Fruit fly (Drosophila melanogaster) whole organism, wandering third instar larva: Measurements from ENCODE around the gene Taf6.

Experiments
- CG32264 ChIP-seq: fragments of 200-800 bp; sonication (Bioruptor generic); optimal IDR thresholded peaks from 2 replicates; lab custom pipeline; 2016; ENCODE audit warnings: missing biosample characterization, missing genetic modification characterization
- CrebA ChIP-seq: fragments of 200-800 bp; sonication (Bioruptor generic); optimal IDR thresholded peaks from 2 replicates; lab custom pipeline; 2016; ENCODE audit warnings: missing biosample characterization, mild to moderate bottlenecking, missing genetic modification characterization, borderline replicate concordance
- Dfd ChIP-seq: fragments of >200 bp; optimal IDR thresholded peaks from 2 replicates; lab custom pipeline; 2017; ENCODE audit warnings: missing biosample characterization, missing genetic modification characterization
- Dif ChIP-seq: fragments of 200-275, 200-300 bp; sonication (Bioruptor generic); optimal IDR thresholded peaks from 2 replicates; lab custom pipeline; 2018; ENCODE audit warnings: missing biosample characterization, missing genetic modification characterization; ENCODE audit not compliant: partially characterized antibody
- GATAd ChIP-seq: sonication (Bioruptor generic); optimal IDR thresholded peaks from 2 replicates; lab custom pipeline; 2016; ENCODE audit warnings: missing biosample characterization, missing genetic modification characterization
- HLH106 ChIP-seq: fragments of 200-800 bp; optimal IDR thresholded peaks from 3 replicates; lab custom pipeline; 2019; ENCODE audit warnings: missing biosample characterization, mild to moderate bottlenecking, missing genetic modification characterization, moderate library complexity
- Jra ChIP-seq: sonication (Bioruptor generic); optimal IDR thresholded peaks from 2 replicates; lab custom pipeline; 2016; ENCODE audit warnings: missing biosample characterization, missing genetic modification characterization
- Myc ChIP-seq: fragments of >200 bp; optimal IDR thresholded peaks from 2 replicates; lab custom pipeline; 2017
- N ChIP-seq: fragments of >200 bp; optimal IDR thresholded peaks from 2 replicates; lab custom pipeline; 2018; ENCODE audit warnings: missing biosample characterization, missing external identifiers, missing genetic modification characterization
- OdsH ChIP-seq: fragments of 200-800 bp; sonication (Bioruptor generic); optimal IDR thresholded peaks from 2 replicates; lab custom pipeline; 2016; ENCODE audit warnings: missing biosample characterization, mild to moderate bottlenecking, missing genetic modification characterization
- Rel ChIP-seq, 2 experiments: fragments of 200-800 bp; sonication (Bioruptor generic) in 1 of 2; optimal IDR thresholded peaks; 2 replicates in 1 of 2; 3 replicates in 1 of 2; lab custom pipeline; 2016 to 2019; ENCODE audit warnings: mild to moderate bottlenecking in 2 of 2, missing biosample characterization in 2 of 2, missing genetic modification characterization in 2 of 2, moderate library complexity in 1 of 2
- Sp1 ChIP-seq: fragments of 200-800 bp; sonication (Bioruptor generic); optimal IDR thresholded peaks from 3 replicates; lab custom pipeline; 2019; ENCODE audit warnings: missing biosample characterization, mild to moderate bottlenecking, missing genetic modification characterization, moderate library complexity
- Vsx2 ChIP-seq: fragments of 200-300, 225-300 bp; sonication (Bioruptor generic); optimal IDR thresholded peaks from 2 replicates; lab custom pipeline; 2018; ENCODE audit warnings: missing biosample characterization, missing genetic modification characterization; ENCODE audit not compliant: partially characterized antibody
- br ChIP-seq: fragments of 200-800 bp; sonication (Bioruptor generic); optimal IDR thresholded peaks from 2 replicates; lab custom pipeline; 2016; ENCODE audit warnings: missing biosample characterization, missing genetic modification characterization
- brk ChIP-seq: fragments of 200-800 bp; sonication (Bioruptor generic); optimal IDR thresholded peaks from 2 replicates; lab custom pipeline; 2016; ENCODE audit warnings: missing biosample characterization, mild to moderate bottlenecking, missing genetic modification characterization
- dl ChIP-seq, 2 experiments: fragments of 175-275, 200-275 bp in 1 of 2; fragments of 200-275 bp in 1 of 2; sonication (Bioruptor generic); optimal IDR thresholded peaks; lab custom pipeline; 2018; ENCODE audit warnings: mild to moderate bottlenecking in 2 of 2, missing biosample characterization in 2 of 2, missing genetic modification characterization in 2 of 2, moderate library complexity in 2 of 2; ENCODE audit not compliant: partially characterized antibody in 2 of 2, insufficient read depth in 1 of 2
- dmrt93B ChIP-seq: fragments of 200-800 bp; sonication (Bioruptor generic); optimal IDR thresholded peaks from 2 replicates; lab custom pipeline; 2018; ENCODE audit warnings: missing biosample characterization, mild to moderate bottlenecking, missing genetic modification characterization
- ey ChIP-seq: fragments of 200-800 bp; sonication (Bioruptor generic); optimal IDR thresholded peaks from 2 replicates; lab custom pipeline; 2016; ENCODE audit warnings: missing biosample characterization, missing genetic modification characterization
- foxo ChIP-seq, 2 experiments: fragments of 200-800 bp; sonication (Bioruptor generic); optimal IDR thresholded peaks; 2 replicates in 1 of 2; 3 replicates in 1 of 2; lab custom pipeline; 2016 to 2017; ENCODE audit warnings: missing biosample characterization in 2 of 2, missing genetic modification characterization in 2 of 2
- fru ChIP-seq: fragments of 200-800 bp; sonication (Bioruptor generic); optimal IDR thresholded peaks from 3 replicates; lab custom pipeline; 2016; ENCODE audit warnings: missing biosample characterization, mild to moderate bottlenecking, missing genetic modification characterization
- h ChIP-seq: fragments of 200-800 bp; sonication (Bioruptor generic); optimal IDR thresholded peaks from 3 replicates; lab custom pipeline; 2016; ENCODE audit warnings: missing biosample characterization, mild to moderate bottlenecking, missing genetic modification characterization
- jim ChIP-seq: fragments of 175-275, 200-325 bp; sonication (Bioruptor generic); optimal IDR thresholded peaks from 2 replicates; lab custom pipeline; 2016; ENCODE audit warnings: missing biosample characterization, mild to moderate bottlenecking, missing genetic modification characterization
- pan ChIP-seq: fragments of >200 bp; optimal IDR thresholded peaks from 2 replicates; lab custom pipeline; 2017
- psq ChIP-seq: fragments of 200-800 bp; sonication (Bioruptor generic); optimal IDR thresholded peaks from 3 replicates; lab custom pipeline; 2017; ENCODE audit warnings: missing biosample characterization, mild to moderate bottlenecking, missing genetic modification characterization, moderate library complexity
- rgr ChIP-seq: fragments of 200-800 bp; sonication (Bioruptor generic); optimal IDR thresholded peaks from 3 replicates; lab custom pipeline; 2016; ENCODE audit warnings: missing biosample characterization, mild to moderate bottlenecking, missing genetic modification characterization
- sage ChIP-seq: fragments of 200-800 bp; sonication (Bioruptor generic); optimal IDR thresholded peaks from 2 replicates; lab custom pipeline; 2016; ENCODE audit warnings: missing biosample characterization, mild to moderate bottlenecking, missing genetic modification characterization
- sv ChIP-seq: fragments of 200-800 bp; sonication (Bioruptor generic); optimal IDR thresholded peaks from 3 replicates; lab custom pipeline; 2016; ENCODE audit warnings: missing biosample characterization, missing genetic modification characterization
- tai ChIP-seq: sonication (Bioruptor generic); optimal IDR thresholded peaks from 2 replicates; lab custom pipeline; 2016; ENCODE audit warnings: missing biosample characterization, missing genetic modification characterization
- woc ChIP-seq: sonication (Bioruptor generic); optimal IDR thresholded peaks from 2 replicates; lab custom pipeline; 2016; ENCODE audit warnings: missing biosample characterization, mild to moderate bottlenecking, missing genetic modification characterization

Taf6 gene

DNA sequence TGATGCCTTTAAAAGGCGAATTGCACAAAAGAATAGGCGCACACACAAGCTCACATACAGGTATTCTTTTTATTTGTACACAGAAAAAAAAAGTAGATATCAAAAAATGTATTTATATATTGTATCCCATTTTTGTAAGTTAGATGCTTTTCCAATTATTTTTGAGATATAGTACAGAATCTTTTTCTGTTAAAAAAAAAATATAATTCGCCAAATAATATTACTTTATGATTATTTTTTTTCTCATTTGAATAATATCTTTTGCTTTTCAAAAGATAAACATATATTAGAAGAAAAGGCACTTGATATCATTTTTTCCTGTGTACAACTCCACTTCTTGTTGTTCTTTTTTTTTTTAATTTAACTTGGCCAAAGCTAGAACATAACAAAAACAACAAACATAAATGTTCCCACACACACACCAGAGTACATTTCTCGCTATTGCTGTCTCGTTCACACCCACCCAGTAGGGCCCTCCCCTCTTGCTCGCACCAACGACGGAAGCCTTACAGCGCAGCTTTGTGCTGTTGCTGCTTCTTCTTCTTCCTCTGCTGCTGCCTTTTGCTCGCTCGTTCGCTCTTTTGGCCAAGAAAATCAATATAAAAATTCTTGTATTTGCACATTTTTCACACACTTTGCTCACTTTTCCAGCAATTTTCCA, 36.0 kb downstream of the Taf6 start:
- TF ChIP-seq woc (GFP tag; lab: Kevin White, UChicago) = peak; percentile 11
- TF ChIP-seq psq (GFP tag; lab: Kevin White, UChicago) = peak; percentile 91
- TF ChIP-seq h = peak; percentile 32
- TF ChIP-seq brk (GFP tag; lab: Kevin White, UChicago) = peak; percentile 33
- TF ChIP-seq HLH106 (tag; lab: Kevin White, UChicago) = peak; percentile 63
- peak in 1 of 2 experiments; percentile 78 for TF ChIP-seq foxo (GFP tag; optimal IDR thresholded peaks at IDR 0.05; lab: Kevin White, UChicago)
- TF ChIP-seq Sp1 = peak; percentile 84
- peak; percentile 31 for TF ChIP-seq rgr (GFP tag; lab: Kevin White, UChicago)
- TF ChIP-seq tai = peak; percentile 25
- TF ChIP-seq Jra (GFP tag; lab: Kevin White, UChicago) = no peak
- no peak for TF ChIP-seq pan (lab: Kevin White, UChicago)
- peak; percentile 75 for TF ChIP-seq Dfd
- no peak for TF ChIP-seq dmrt93B
- peak; percentile 63 for TF ChIP-seq fru
- TF ChIP-seq OdsH (GFP tag; lab: Kevin White, UChicago) = peak; percentile 57
- TF ChIP-seq Dif (GFP tag; lab: Kevin White, UChicago) = no peak
- no peak for TF ChIP-seq CG32264 (GFP tag; lab: Kevin White, UChicago)
- TF ChIP-seq Rel (GFP tag; optimal IDR thresholded peaks at IDR 0.05; lab: Kevin White, UChicago) = no peak
- peak; percentile 14 for TF ChIP-seq Rel (tag; optimal IDR thresholded peaks at IDR 0.05; lab: Kevin White, UChicago)

DNA sequence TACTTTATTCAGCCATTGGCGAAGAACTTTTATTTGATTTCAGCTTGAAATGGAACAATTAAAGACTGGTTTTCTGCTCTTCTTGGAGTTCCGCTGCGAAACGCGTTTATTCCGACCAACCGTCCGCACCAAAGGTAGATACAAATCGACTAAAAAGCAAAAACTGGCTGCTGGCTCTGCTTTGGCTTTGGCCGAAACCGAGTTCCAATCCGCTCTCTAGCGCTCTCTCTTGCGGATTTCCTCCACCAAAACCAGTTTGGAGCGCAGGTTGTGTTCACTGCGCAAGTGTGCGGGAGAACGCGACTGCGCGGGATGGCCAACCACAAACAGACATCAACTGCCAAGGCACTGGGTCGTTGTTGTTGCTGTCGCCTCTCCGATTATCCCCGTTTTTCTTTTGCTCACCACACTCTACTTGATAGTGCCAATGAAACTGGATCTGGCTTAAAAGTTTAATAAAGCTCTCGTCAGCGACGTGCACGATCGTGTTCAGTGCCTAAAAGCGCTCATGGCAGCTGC, 36.6 kb downstream of the Taf6 start, which contains the start of gene wnd:
Gene wnd, minus strand, starts transcription at position 306 of the 519 bp plus-strand sequence.
- TF ChIP-seq sage (GFP tag; lab: Kevin White, UChicago) (peak; percentile 56), pan (lab: Kevin White, UChicago) (no peak), Dfd (no peak), br (peak; percentile 9), psq (GFP tag; lab: Kevin White, UChicago) (peak; percentile 82), Rel (GFP tag; optimal IDR thresholded peaks at IDR 0.05; lab: Kevin White, UChicago) (peak; percentile 16), Rel (tag; optimal IDR thresholded peaks at IDR 0.05; lab: Kevin White, UChicago) (no peak), CrebA (peak; percentile 40), Vsx2 (peak; percentile 94), dl (GFP tag; optimal IDR thresholded peaks at IDR 0.05; lab: Kevin White, UChicago; ENCODE audit: insufficient read depth in 1 of 2, partially characterized antibody in 2 of 2) (peak; percentile 81 to 88), N (GFP tag; lab: Kevin White, UChicago) (no peak), Dif (GFP tag; lab: Kevin White, UChicago) (peak; percentile 93)

DNA sequence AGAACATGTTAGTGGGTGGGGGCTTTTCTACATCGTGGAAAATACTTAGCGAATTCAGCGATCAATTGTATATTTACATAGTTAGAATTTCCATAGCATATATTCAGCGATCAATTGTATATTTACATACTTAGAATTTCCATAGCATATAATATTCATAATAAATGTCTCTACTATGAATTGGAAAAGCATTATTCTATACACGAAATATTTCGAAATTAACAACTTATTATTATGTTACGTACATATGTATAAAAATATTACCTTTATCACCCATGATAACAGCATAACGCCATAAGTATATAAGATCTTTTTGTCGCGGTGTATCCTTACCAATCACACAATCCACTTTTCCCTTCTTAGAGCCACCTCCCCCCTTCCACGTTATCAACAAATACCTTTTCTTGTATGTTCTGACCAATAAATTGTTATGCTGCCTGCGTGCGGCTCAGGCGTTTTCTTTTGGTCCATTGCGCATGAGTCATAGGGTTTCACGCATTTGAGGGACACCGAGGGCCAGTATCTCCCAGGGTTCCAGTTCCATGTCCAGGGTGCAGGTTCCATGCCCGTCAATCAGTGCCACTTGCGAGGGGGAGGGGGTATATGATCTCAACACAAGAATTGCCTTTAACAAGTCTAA, 38.1 kb downstream of the Taf6 start:
- TF ChIP-seq Dfd (no peak), ey (peak; percentile 25), foxo (GFP tag; optimal IDR thresholded peaks at IDR 0.05; lab: Kevin White, UChicago) (peak in 1 of 2 experiments; percentile 43), sv (GFP tag; lab: Kevin White, UChicago) (peak; percentile 45), Jra (GFP tag; lab: Kevin White, UChicago) (peak; percentile 19), Dif (GFP tag; lab: Kevin White, UChicago) (no peak), h (peak; percentile 36), HLH106 (tag; lab: Kevin White, UChicago) (peak; percentile 31), dl (GFP tag; optimal IDR thresholded peaks at IDR 0.05; lab: Kevin White, UChicago; ENCODE audit: insufficient read depth in 1 of 2, partially characterized antibody in 2 of 2) (no peak), OdsH (GFP tag; lab: Kevin White, UChicago) (peak; percentile 39), Myc (lab: Kevin White, UChicago) (no peak), psq (GFP tag; lab: Kevin White, UChicago) (peak; percentile 53), CG32264 (GFP tag; lab: Kevin White, UChicago) (no peak), Rel (GFP tag; optimal IDR thresholded peaks at IDR 0.05; lab: Kevin White, UChicago) (no peak), Rel (tag; optimal IDR thresholded peaks at IDR 0.05; lab: Kevin White, UChicago) (no peak), tai (no peak), pan (lab: Kevin White, UChicago) (no peak), GATAd (GFP tag; lab: Kevin White, UChicago) (no peak), Sp1 (peak; percentile 41), rgr (GFP tag; lab: Kevin White, UChicago) (no peak), jim (GFP tag; lab: Kevin White, UChicago) (no peak), brk (GFP tag; lab: Kevin White, UChicago) (no peak)
